Fruit fly (Drosophila melanogaster): ENCODE results near the gene fabp.

DNA sequence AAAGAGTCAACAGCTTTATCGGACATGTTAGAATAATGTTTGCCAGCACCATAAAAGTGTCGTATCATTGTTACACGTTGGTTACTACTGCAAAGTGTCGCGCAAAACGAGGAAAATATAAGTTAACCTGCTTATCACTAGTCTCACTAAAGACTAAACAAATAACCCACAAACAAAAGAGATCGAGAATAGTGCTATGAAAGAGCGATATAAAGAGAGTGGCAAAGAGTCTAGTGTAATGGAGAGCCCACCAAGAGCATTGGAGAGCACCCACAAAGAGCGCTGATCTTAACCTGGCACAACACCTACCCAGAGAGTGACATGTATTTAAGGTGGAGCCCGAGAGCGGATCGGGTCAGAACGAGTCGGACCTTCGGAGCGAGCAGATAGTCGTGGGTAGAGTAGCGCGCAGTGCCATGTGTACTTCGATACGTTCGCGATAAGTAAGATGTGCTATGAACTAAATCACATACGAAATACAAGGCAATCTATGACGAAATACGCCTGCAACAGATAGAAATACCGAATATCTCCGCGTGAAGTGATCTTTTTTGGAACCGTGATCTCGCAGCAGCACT is 2.1 kb upstream of the fabp start, which contains the start of gene Mrp4:
- TF ChIP-seq Gug (GFP tag; IDR thresholded peaks at IDR 0.05): peak; percentile 46; the same call in 1 of the 4 replicates
- peak; percentile 82 for TF ChIP-seq BtbVII (GFP tag; optimal IDR thresholded peaks at IDR 0.05)
- TF ChIP-seq run (tag; optimal IDR thresholded peaks at IDR 0.05): no peak
- TF ChIP-seq fru (optimal IDR thresholded peaks at IDR 0.05): no peak
- TF ChIP-seq crol (GFP tag; IDR thresholded peaks at IDR 0.05): no peak
- TF ChIP-seq Six4 (GFP tag; optimal IDR thresholded peaks at IDR 0.05): no peak
